Fruit fly (Drosophila melanogaster) whole organism, wandering third instar larva: Measurements from ENCODE around the gene CG43294.

Experiments used
- Abd-B ChIP-seq: fragments of >200 bp; optimal IDR thresholded peaks from 2 replicates; lab custom pipeline; 2017; ENCODE audit warnings: missing biosample characterization, missing genetic modification characterization
- CG32264 ChIP-seq: fragments of 200-800 bp; sonication (Bioruptor generic); optimal IDR thresholded peaks from 2 replicates; lab custom pipeline; 2016; ENCODE audit warnings: missing biosample characterization, missing genetic modification characterization
- CG9705 ChIP-seq: fragments of 200-800 bp; sonication (Bioruptor generic); optimal IDR thresholded peaks from 2 replicates; lab custom pipeline; 2018; ENCODE audit warnings: missing biosample characterization, mild to moderate bottlenecking, missing genetic modification characterization
- CrebA ChIP-seq: fragments of 200-800 bp; sonication (Bioruptor generic); optimal IDR thresholded peaks from 2 replicates; lab custom pipeline; 2016; ENCODE audit warnings: missing biosample characterization, mild to moderate bottlenecking, missing genetic modification characterization, borderline replicate concordance
- Dfd ChIP-seq: fragments of >200 bp; optimal IDR thresholded peaks from 2 replicates; lab custom pipeline; 2017; ENCODE audit warnings: missing biosample characterization, missing genetic modification characterization
- Dif ChIP-seq: fragments of 200-275, 200-300 bp; sonication (Bioruptor generic); optimal IDR thresholded peaks from 2 replicates; lab custom pipeline; 2018; ENCODE audit warnings: missing biosample characterization, missing genetic modification characterization; ENCODE audit not compliant: partially characterized antibody
- GATAd ChIP-seq: sonication (Bioruptor generic); optimal IDR thresholded peaks from 2 replicates; lab custom pipeline; 2016; ENCODE audit warnings: missing biosample characterization, missing genetic modification characterization
- HLH106 ChIP-seq: fragments of 200-800 bp; optimal IDR thresholded peaks from 3 replicates; lab custom pipeline; 2019; ENCODE audit warnings: missing biosample characterization, mild to moderate bottlenecking, missing genetic modification characterization, moderate library complexity
- Hnf4 ChIP-seq: fragments of 200-800 bp; sonication (Bioruptor generic); optimal IDR thresholded peaks from 2 replicates; lab custom pipeline; 2016; ENCODE audit warnings: missing biosample characterization, mild to moderate bottlenecking, missing genetic modification characterization
- Hr83 ChIP-seq: fragments of 200-300 bp; sonication (Bioruptor generic); optimal IDR thresholded peaks from 2 replicates; lab custom pipeline; 2016; ENCODE audit warnings: missing biosample characterization, mild to moderate bottlenecking, missing genetic modification characterization, moderate library complexity; ENCODE audit not compliant: poor library complexity, severe bottlenecking
- Jra ChIP-seq: sonication (Bioruptor generic); optimal IDR thresholded peaks from 2 replicates; lab custom pipeline; 2016; ENCODE audit warnings: missing biosample characterization, missing genetic modification characterization
- Mio ChIP-seq: sonication (Bioruptor generic); optimal IDR thresholded peaks from 2 replicates; lab custom pipeline; 2016; ENCODE audit warnings: missing biosample characterization, missing genetic modification characterization
- Myc ChIP-seq: fragments of >200 bp; optimal IDR thresholded peaks from 2 replicates; lab custom pipeline; 2017
- N ChIP-seq: fragments of >200 bp; optimal IDR thresholded peaks from 2 replicates; lab custom pipeline; 2018; ENCODE audit warnings: missing biosample characterization, missing external identifiers, missing genetic modification characterization
- OdsH ChIP-seq: fragments of 200-800 bp; sonication (Bioruptor generic); optimal IDR thresholded peaks from 2 replicates; lab custom pipeline; 2016; ENCODE audit warnings: missing biosample characterization, mild to moderate bottlenecking, missing genetic modification characterization
- Rel ChIP-seq, 2 experiments: fragments of 200-800 bp; sonication (Bioruptor generic) in 1 of 2; optimal IDR thresholded peaks; 2 replicates in 1 of 2; 3 replicates in 1 of 2; lab custom pipeline; 2016 to 2019; ENCODE audit warnings: mild to moderate bottlenecking in 2 of 2, missing biosample characterization in 2 of 2, missing genetic modification characterization in 2 of 2, moderate library complexity in 1 of 2
- Sp1 ChIP-seq: fragments of 200-800 bp; sonication (Bioruptor generic); optimal IDR thresholded peaks from 3 replicates; lab custom pipeline; 2019; ENCODE audit warnings: missing biosample characterization, mild to moderate bottlenecking, missing genetic modification characterization, moderate library complexity
- Vsx2 ChIP-seq: fragments of 200-300, 225-300 bp; sonication (Bioruptor generic); optimal IDR thresholded peaks from 2 replicates; lab custom pipeline; 2018; ENCODE audit warnings: missing biosample characterization, missing genetic modification characterization; ENCODE audit not compliant: partially characterized antibody
- br ChIP-seq: fragments of 200-800 bp; sonication (Bioruptor generic); optimal IDR thresholded peaks from 2 replicates; lab custom pipeline; 2016; ENCODE audit warnings: missing biosample characterization, missing genetic modification characterization
- brk ChIP-seq: fragments of 200-800 bp; sonication (Bioruptor generic); optimal IDR thresholded peaks from 2 replicates; lab custom pipeline; 2016; ENCODE audit warnings: missing biosample characterization, mild to moderate bottlenecking, missing genetic modification characterization
- dl ChIP-seq, 2 experiments: fragments of 175-275, 200-275 bp in 1 of 2; fragments of 200-275 bp in 1 of 2; sonication (Bioruptor generic); optimal IDR thresholded peaks; lab custom pipeline; 2018; ENCODE audit warnings: mild to moderate bottlenecking in 2 of 2, missing biosample characterization in 2 of 2, missing genetic modification characterization in 2 of 2, moderate library complexity in 2 of 2; ENCODE audit not compliant: partially characterized antibody in 2 of 2, insufficient read depth in 1 of 2
- dmrt93B ChIP-seq: fragments of 200-800 bp; sonication (Bioruptor generic); optimal IDR thresholded peaks from 2 replicates; lab custom pipeline; 2018; ENCODE audit warnings: missing biosample characterization, mild to moderate bottlenecking, missing genetic modification characterization
- dsf ChIP-seq: sonication (Bioruptor generic); optimal IDR thresholded peaks from 2 replicates; lab custom pipeline; 2016; ENCODE audit warnings: missing biosample characterization, missing genetic modification characterization, borderline replicate concordance
- ey ChIP-seq: fragments of 200-800 bp; sonication (Bioruptor generic); optimal IDR thresholded peaks from 2 replicates; lab custom pipeline; 2016; ENCODE audit warnings: missing biosample characterization, missing genetic modification characterization
- fru ChIP-seq: fragments of 200-800 bp; sonication (Bioruptor generic); optimal IDR thresholded peaks from 3 replicates; lab custom pipeline; 2016; ENCODE audit warnings: missing biosample characterization, mild to moderate bottlenecking, missing genetic modification characterization
- jim ChIP-seq: fragments of 175-275, 200-325 bp; sonication (Bioruptor generic); optimal IDR thresholded peaks from 2 replicates; lab custom pipeline; 2016; ENCODE audit warnings: missing biosample characterization, mild to moderate bottlenecking, missing genetic modification characterization
- lola ChIP-seq: fragments of >200 bp; optimal IDR thresholded peaks from 2 replicates; lab custom pipeline; 2017; ENCODE audit warnings: missing biosample characterization, missing genetic modification characterization
- pan ChIP-seq: fragments of >200 bp; optimal IDR thresholded peaks from 2 replicates; lab custom pipeline; 2017
- psq ChIP-seq: fragments of 200-800 bp; sonication (Bioruptor generic); optimal IDR thresholded peaks from 3 replicates; lab custom pipeline; 2017; ENCODE audit warnings: missing biosample characterization, mild to moderate bottlenecking, missing genetic modification characterization, moderate library complexity
- rgr ChIP-seq: fragments of 200-800 bp; sonication (Bioruptor generic); optimal IDR thresholded peaks from 3 replicates; lab custom pipeline; 2016; ENCODE audit warnings: missing biosample characterization, mild to moderate bottlenecking, missing genetic modification characterization
- sage ChIP-seq: fragments of 200-800 bp; sonication (Bioruptor generic); optimal IDR thresholded peaks from 2 replicates; lab custom pipeline; 2016; ENCODE audit warnings: missing biosample characterization, mild to moderate bottlenecking, missing genetic modification characterization
- sv ChIP-seq: fragments of 200-800 bp; sonication (Bioruptor generic); optimal IDR thresholded peaks from 3 replicates; lab custom pipeline; 2016; ENCODE audit warnings: missing biosample characterization, missing genetic modification characterization
- tai ChIP-seq: sonication (Bioruptor generic); optimal IDR thresholded peaks from 2 replicates; lab custom pipeline; 2016; ENCODE audit warnings: missing biosample characterization, missing genetic modification characterization
- usp ChIP-seq: fragments of >200 bp; optimal IDR thresholded peaks from 2 replicates; lab custom pipeline; 2017; ENCODE audit warnings: missing biosample characterization, missing genetic modification characterization
- woc ChIP-seq: sonication (Bioruptor generic); optimal IDR thresholded peaks from 2 replicates; lab custom pipeline; 2016; ENCODE audit warnings: missing biosample characterization, mild to moderate bottlenecking, missing genetic modification characterization

The CG43294 gene

DNA sequence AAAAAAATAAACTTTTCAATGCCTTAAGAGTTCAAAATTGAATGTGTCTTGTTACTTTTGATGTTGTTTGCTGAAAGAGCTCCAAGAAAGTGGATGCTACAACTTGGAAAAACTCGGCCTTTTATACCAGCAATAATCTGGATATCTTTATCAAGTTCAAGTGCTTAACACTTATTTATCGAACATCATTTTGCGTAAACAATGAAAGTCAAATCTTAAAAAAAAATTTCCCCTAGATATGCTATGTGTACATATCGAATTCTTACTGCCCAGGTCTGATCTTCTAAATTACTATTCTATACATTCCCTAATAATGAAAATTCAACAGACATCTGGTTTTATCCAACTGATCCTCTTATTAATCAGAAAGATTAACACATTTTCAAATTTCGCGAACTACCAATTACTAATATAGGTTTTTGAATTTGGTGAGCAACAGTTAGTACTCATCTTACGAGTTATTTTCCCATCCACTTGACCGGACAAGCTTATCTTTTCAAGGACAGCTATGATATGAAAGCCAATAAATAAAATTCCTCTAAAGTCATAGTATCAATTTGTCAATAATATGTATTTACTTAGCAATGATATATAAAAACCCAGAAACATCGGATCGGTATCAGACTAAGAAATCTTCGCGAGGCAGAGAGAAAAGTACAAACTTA lies at the start of gene CG43294, which contains the start of gene CG11570:
CG43294 (plus strand) TSS at position 615 of the 665 bp plus-strand sequence.
CG11570 (minus strand) TSS at position 101 of the 665 bp plus-strand sequence.
- TF ChIP-seq pan (lab: Kevin White, UChicago) (no peak), Abd-B (GFP tag; lab: Kevin White, UChicago) (no peak), fru (no peak), br (GFP tag; lab: Kevin White, UChicago) (no peak), dsf (no peak), psq (GFP tag; lab: Kevin White, UChicago) (no peak)

DNA sequence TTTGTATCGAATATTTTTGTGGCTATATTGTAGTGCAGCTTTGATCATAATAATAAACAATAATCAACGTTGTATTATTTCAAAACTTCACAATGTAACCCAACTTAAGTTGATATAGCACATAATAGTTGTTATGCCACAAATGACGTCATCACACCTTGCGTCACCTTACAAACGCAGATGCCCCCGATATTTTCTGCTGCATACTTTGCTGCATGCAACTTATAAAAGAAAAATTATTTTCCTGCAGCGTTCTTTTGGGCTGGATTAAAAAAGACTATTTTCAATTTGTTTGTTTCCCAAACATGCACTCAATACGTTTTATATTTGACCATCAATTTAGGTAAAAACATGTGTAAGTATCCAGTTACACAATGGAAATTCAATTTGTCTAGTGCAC lies 39.9 kb upstream of the CG43294 start:
- TF ChIP-seq tai (GFP tag; lab: Kevin White, UChicago) (no peak), Dif (GFP tag; lab: Kevin White, UChicago) (peak; percentile 21), jim (GFP tag; lab: Kevin White, UChicago) (no peak), N (GFP tag; lab: Kevin White, UChicago) (peak; percentile 47), dmrt93B (no peak), rgr (GFP tag; lab: Kevin White, UChicago) (no peak), OdsH (GFP tag; lab: Kevin White, UChicago) (no peak), GATAd (GFP tag; lab: Kevin White, UChicago) (no peak), Myc (lab: Kevin White, UChicago) (peak; percentile 84), dl (GFP tag; optimal IDR thresholded peaks at IDR 0.05; lab: Kevin White, UChicago; ENCODE audit: insufficient read depth in 1 of 2, partially characterized antibody in 2 of 2) (no peak), Vsx2 (peak; percentile 70), br (GFP tag; lab: Kevin White, UChicago) (no peak), CG9705 (GFP tag; lab: Kevin White, UChicago) (no peak), pan (lab: Kevin White, UChicago) (no peak), Rel (GFP tag; optimal IDR thresholded peaks at IDR 0.05; lab: Kevin White, UChicago) (no peak), Rel (tag; optimal IDR thresholded peaks at IDR 0.05; lab: Kevin White, UChicago) (no peak), lola (peak; percentile 35), Sp1 (GFP tag; lab: Kevin White, UChicago) (no peak), brk (no peak), dsf (no peak), Hnf4 (GFP tag; lab: Kevin White, UChicago) (no peak)

DNA sequence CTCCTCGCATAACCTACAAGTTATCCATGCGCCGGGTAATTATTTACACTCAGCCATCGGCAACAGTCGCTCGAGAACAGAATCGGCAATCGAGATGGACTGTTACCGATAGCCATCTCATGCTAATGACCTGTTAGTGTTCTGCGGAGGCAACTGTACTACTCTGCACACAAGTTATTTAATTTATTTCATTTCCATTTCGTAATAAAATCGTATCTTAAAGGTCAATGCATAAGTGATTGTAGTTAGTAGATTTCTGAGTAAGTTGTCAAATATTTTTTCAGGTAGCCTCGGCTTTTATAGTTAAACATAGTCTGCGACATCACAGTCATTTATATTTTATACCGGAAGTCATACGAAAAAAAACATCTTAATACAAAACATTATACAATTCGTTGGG lies 36.9 kb upstream of the CG43294 start, which contains the start of gene CG11588:
CG11588 (plus strand) TSS at position 301 of the 400 bp plus-strand sequence.
- TF ChIP-seq Jra (GFP tag; lab: Kevin White, UChicago) (no peak), HLH106 (tag; lab: Kevin White, UChicago) (no peak), N (GFP tag; lab: Kevin White, UChicago) (no peak), Hr83 (no peak), Abd-B (GFP tag; lab: Kevin White, UChicago) (no peak), Sp1 (GFP tag; lab: Kevin White, UChicago) (no peak), tai (GFP tag; lab: Kevin White, UChicago) (no peak), Dif (GFP tag; lab: Kevin White, UChicago) (no peak), Dfd (GFP tag; lab: Kevin White, UChicago) (no peak), usp (no peak), dl (GFP tag; optimal IDR thresholded peaks at IDR 0.05; lab: Kevin White, UChicago; ENCODE audit: insufficient read depth in 1 of 2, partially characterized antibody in 2 of 2) (no peak), woc (GFP tag; lab: Kevin White, UChicago) (no peak), Mio (GFP tag; lab: Kevin White, UChicago) (no peak), CG9705 (GFP tag; lab: Kevin White, UChicago) (no peak), fru (no peak), jim (GFP tag; lab: Kevin White, UChicago) (no peak), CrebA (GFP tag; lab: Kevin White, UChicago) (no peak), Myc (lab: Kevin White, UChicago) (no peak)
- TF ChIP-seq, all 38 proteins: peak for 0

DNA sequence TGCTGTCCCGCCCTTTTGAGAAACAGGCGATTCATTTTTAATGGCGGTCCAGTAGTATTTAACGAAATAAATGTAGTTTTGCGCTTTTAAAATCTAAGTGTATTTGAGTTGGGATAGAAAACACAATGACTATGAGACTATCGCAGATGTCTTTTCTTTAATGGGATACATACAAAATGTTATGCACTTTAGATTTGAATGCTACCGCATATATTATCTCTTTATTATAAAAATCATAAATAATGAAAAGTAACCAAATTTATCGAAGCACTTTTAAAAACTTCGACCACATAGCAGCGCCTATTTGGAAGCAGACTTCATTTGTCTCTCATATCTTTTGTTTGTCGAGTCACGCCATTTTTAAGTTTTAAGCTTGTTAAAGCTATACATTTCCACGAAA lies 33.4 kb upstream of the CG43294 start, which contains the start of gene SdhAL:
SdhAL (minus strand) TSS at position 101 of the 400 bp plus-strand sequence.
- no peak for TF ChIP-seq Rel (GFP tag; optimal IDR thresholded peaks at IDR 0.05; lab: Kevin White, UChicago)
- no peak for TF ChIP-seq Rel (tag; optimal IDR thresholded peaks at IDR 0.05; lab: Kevin White, UChicago)
- TF ChIP-seq rgr (GFP tag; lab: Kevin White, UChicago), result no peak
- no peak for TF ChIP-seq OdsH (GFP tag; lab: Kevin White, UChicago)
- no peak for TF ChIP-seq sage (GFP tag; lab: Kevin White, UChicago)
- TF ChIP-seq Jra (GFP tag; lab: Kevin White, UChicago), result no peak
- TF ChIP-seq tai (GFP tag; lab: Kevin White, UChicago), result no peak
- no peak for TF ChIP-seq Mio (GFP tag; lab: Kevin White, UChicago)
- no peak for TF ChIP-seq sv (GFP tag; lab: Kevin White, UChicago)
- TF ChIP-seq psq (GFP tag; lab: Kevin White, UChicago), result no peak
- no peak for TF ChIP-seq fru
- TF ChIP-seq dl (GFP tag; optimal IDR thresholded peaks at IDR 0.05; lab: Kevin White, UChicago; ENCODE audit: insufficient read depth in 1 of 2, partially characterized antibody in 2 of 2), result no peak
- no peak for TF ChIP-seq HLH106 (tag; lab: Kevin White, UChicago)
- TF ChIP-seq Vsx2, result no peak
- no peak for TF ChIP-seq Hr83
- no peak for TF ChIP-seq ey (GFP tag; lab: Kevin White, UChicago)
- TF ChIP-seq CG32264 (GFP tag; lab: Kevin White, UChicago), result no peak
- TF ChIP-seq brk, result no peak
- TF ChIP-seq dmrt93B, result no peak
- no peak for TF ChIP-seq woc (GFP tag; lab: Kevin White, UChicago)
